Fruit fly (Drosophila melanogaster): ENCODE measurements around the gene pkaap.

pkaap gene

dm6 chr2L:16302773-16303279 lies 14.7 kb downstream of the pkaap start, which contains the start of gene GMF (continued):
- TF ChIP-seq CG1621 (tag; optimal IDR thresholded peaks at IDR 0.05) = no peak
- no peak for TF ChIP-seq Gug (GFP tag; IDR thresholded peaks at IDR 0.05)
- TF ChIP-seq net (GFP tag; optimal IDR thresholded peaks at IDR 0.05) = no peak
- TF ChIP-seq dsx (GFP tag; optimal IDR thresholded peaks at IDR 0.05; ENCODE audit: poor library complexity, severe bottlenecking) = no peak
- peak; percentile 49 for TF ChIP-seq lz (GFP tag; optimal IDR thresholded peaks at IDR 0.05)
- TF ChIP-seq CG8119 (GFP tag; IDR thresholded peaks at IDR 0.05) = no peak
- TF ChIP-seq vri (GFP tag; optimal IDR thresholded peaks at IDR 0.05) = no peak
- no peak for TF ChIP-seq CG16779 (tag; optimal IDR thresholded peaks at IDR 0.05)
- TF ChIP-seq CG6276 (GFP tag; optimal IDR thresholded peaks at IDR 0.05) = no peak
- TF ChIP-seq CG7368 (GFP tag; optimal IDR thresholded peaks at IDR 0.05) = no peak
- TF ChIP-seq topi (GFP tag; optimal IDR thresholded peaks at IDR 0.05) = peak; percentile 37
- no peak for TF ChIP-seq spab (GFP tag; optimal IDR thresholded peaks at IDR 0.05)
- TF ChIP-seq CG10631 (GFP tag; optimal IDR thresholded peaks at IDR 0.05) = peak; percentile 38

dm6 chr2L:16307026-16307703 lies 19.1 kb downstream of the pkaap start, which contains the start of the genes CG5861 and Syx5:
CG5861 (minus strand) TSS chr2L:16307298.
Syx5 (plus strand) TSS chr2L:16307346.
- TF ChIP-seq svp (GFP tag) = no peak
- no peak for TF ChIP-seq CG10669 (GFP tag; optimal IDR thresholded peaks at IDR 0.05)
- TF ChIP-seq acj6 (GFP tag; optimal IDR thresholded peaks at IDR 0.05) = no peak
- no peak for TF ChIP-seq CG6792 (GFP tag; optimal IDR thresholded peaks at IDR 0.05)
- no peak for TF ChIP-seq lz (GFP tag; optimal IDR thresholded peaks at IDR 0.05)
- TF ChIP-seq CG9139 (GFP tag; optimal IDR thresholded peaks at IDR 0.05) = no peak
- TF ChIP-seq CG32006 (GFP tag; optimal IDR thresholded peaks at IDR 0.05) = no peak
- TF ChIP-seq pdm3 (GFP tag; optimal IDR thresholded peaks at IDR 0.05) = no peak
- TF ChIP-seq Sox15 (GFP tag; optimal IDR thresholded peaks at IDR 0.05) = no peak
- TF ChIP-seq Sox14 (GFP tag; optimal IDR thresholded peaks at IDR 0.05) = peak; percentile 35
- TF ChIP-seq CG8632 (GFP tag; optimal IDR thresholded peaks at IDR 0.05) = no peak
- no peak for TF ChIP-seq CG8119 (GFP tag; IDR thresholded peaks at IDR 0.05)
- no peak for TF ChIP-seq CG31627 (GFP tag; optimal IDR thresholded peaks at IDR 0.05)
- no peak for TF ChIP-seq dac (GFP tag; optimal IDR thresholded peaks at IDR 0.05)
- TF ChIP-seq CG6163 (GFP tag; IDR thresholded peaks at IDR 0.05) = no peak; the same call in 2 of the 3 replicates
- TF ChIP-seq CG4318 (GFP tag; optimal IDR thresholded peaks at IDR 0.05) = no peak
- no peak for TF ChIP-seq OdsH (GFP tag; optimal IDR thresholded peaks at IDR 0.05)
- no peak for TF ChIP-seq Hr39 (GFP tag; optimal IDR thresholded peaks at IDR 0.05)
- TF ChIP-seq esn (GFP tag; optimal IDR thresholded peaks at IDR 0.05) = peak; percentile 37
- TF ChIP-seq spab (GFP tag; optimal IDR thresholded peaks at IDR 0.05) = no peak
- no peak for TF ChIP-seq fd85E (GFP tag; optimal IDR thresholded peaks at IDR 0.05)
- no peak for TF ChIP-seq topi (GFP tag; optimal IDR thresholded peaks at IDR 0.05)
- peak; percentile 69 for TF ChIP-seq Eip93F (GFP tag; optimal IDR thresholded peaks at IDR 0.05)
- peak; percentile 62 for TF ChIP-seq CG10631 (GFP tag; optimal IDR thresholded peaks at IDR 0.05)
- peak; percentile 40 for TF ChIP-seq Ets96B (tag; optimal IDR thresholded peaks at IDR 0.05)
- TF ChIP-seq cyc (GFP tag; optimal IDR thresholded peaks at IDR 0.05) = no peak
- TF ChIP-seq Hr38 (GFP tag; optimal IDR thresholded peaks at IDR 0.05) = no peak
- no peak for TF ChIP-seq achi (GFP tag; optimal IDR thresholded peaks at IDR 0.05)
- TF ChIP-seq Gug (GFP tag; IDR thresholded peaks at IDR 0.05) = 0 out of 2 replicates have a peak, but pooled peaks have one; percentile 21
- TF ChIP-seq net (GFP tag; optimal IDR thresholded peaks at IDR 0.05) = no peak
- TF ChIP-seq Blimp-1 (GFP tag; optimal IDR thresholded peaks at IDR 0.05) = no peak
- peak; percentile 67 for TF ChIP-seq fkh (GFP tag; optimal IDR thresholded peaks at IDR 0.05)
- TF ChIP-seq CG15336 (GFP tag; IDR thresholded peaks at IDR 0.05) = 0 out of 2 replicates have a peak, but pooled peaks have one; percentile 30
- TF ChIP-seq CG3032 (tag; optimal IDR thresholded peaks at IDR 0.05) = peak; percentile 60
- no peak for TF ChIP-seq CG8319 (GFP tag; optimal IDR thresholded peaks at IDR 0.05)
- no peak for TF ChIP-seq CG7368 (GFP tag; optimal IDR thresholded peaks at IDR 0.05)
- no peak for TF ChIP-seq CG16779 (tag; optimal IDR thresholded peaks at IDR 0.05)
